Fruit fly (Drosophila melanogaster): ENCODE data around the gene Dim1.

Dim1 gene

DNA sequence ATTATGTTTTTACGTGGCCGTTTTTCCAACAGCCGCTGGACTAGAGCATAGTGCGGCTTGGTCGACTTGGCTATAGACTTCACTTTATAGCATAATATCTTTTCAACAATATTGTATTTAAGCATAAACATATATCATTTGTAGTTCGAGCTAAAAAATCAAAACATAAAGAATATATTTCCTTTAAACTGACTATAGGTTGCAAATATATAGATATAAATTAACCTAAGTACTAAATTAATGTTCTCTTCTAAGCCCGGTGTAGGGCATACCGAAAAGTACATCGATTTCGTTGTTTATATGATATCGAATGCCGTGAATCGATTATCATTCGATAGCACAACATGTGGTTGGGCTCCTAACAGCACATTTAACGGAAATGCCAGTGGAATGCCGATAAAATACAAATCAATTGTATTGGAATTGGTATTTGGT lies 45.5 kb downstream of the Dim1 start, which contains the start of gene MFS18 (continued):
- TF ChIP-seq Ptx1 (GFP tag; IDR thresholded peaks at IDR 0.05) (peak; percentile 99), CG4282 (GFP tag; optimal IDR thresholded peaks at IDR 0.05) (no peak), HmgD (GFP tag; optimal IDR thresholded peaks at IDR 0.05) (peak; percentile 6), CG11696 (GFP tag; IDR thresholded peaks at IDR 0.05) (peak; percentile 97), Hand (GFP tag; optimal IDR thresholded peaks at IDR 0.05) (peak; percentile 89), CG12155 (GFP tag; optimal IDR thresholded peaks at IDR 0.05) (peak; percentile 94), kay (GFP tag; optimal IDR thresholded peaks at IDR 0.05) (peak; percentile 91), nmo (GFP tag; optimal IDR thresholded peaks at IDR 0.05) (peak; percentile 98), CG3995 (GFP tag; optimal IDR thresholded peaks at IDR 0.05) (peak; percentile 77), trh (GFP tag; optimal IDR thresholded peaks at IDR 0.05) (peak; percentile 92), CG6175 (GFP tag; IDR thresholded peaks at IDR 0.05) (peak; percentile 97), slp2 (GFP tag; optimal IDR thresholded peaks at IDR 0.05) (peak; percentile 65), CG1602 (GFP tag; optimal IDR thresholded peaks at IDR 0.05) (peak; percentile 97), emc (GFP tag; optimal IDR thresholded peaks at IDR 0.05) (peak; percentile 58), Hmx (GFP tag; optimal IDR thresholded peaks at IDR 0.05) (peak; percentile 79), CG18599 (GFP tag; optimal IDR thresholded peaks at IDR 0.05) (peak; percentile 99), cato (GFP tag; optimal IDR thresholded peaks at IDR 0.05; ENCODE audit: borderline replicate concordance) (peak; percentile 91), sob (GFP tag; IDR thresholded peaks at IDR 0.05) (peak; percentile 98), hbn (GFP tag; IDR thresholded peaks at IDR 0.05; ENCODE audit: partially characterized antibody) (peak; percentile 46), grn (GFP tag; optimal IDR thresholded peaks at IDR 0.05) (peak; percentile 74), p53 (GFP tag; optimal IDR thresholded peaks at IDR 0.05) (peak; percentile 15), dmrt99B (tag; optimal IDR thresholded peaks at IDR 0.05) (peak; percentile 99), scrt (GFP tag; optimal IDR thresholded peaks at IDR 0.05) (peak; percentile 96), Drgx (GFP tag; IDR thresholded peaks at IDR 0.05) (peak; percentile 99), CG34422 (GFP tag; IDR thresholded peaks at IDR 0.05) (peak; percentile 99), Chrac-16 (GFP tag; optimal IDR thresholded peaks at IDR 0.05) (peak; percentile 97), Rfx (GFP tag; IDR thresholded peaks at IDR 0.05) (peak; percentile 98), dimm (GFP tag; IDR thresholded peaks at IDR 0.05) (peak; percentile 98), Myb (GFP tag; optimal IDR thresholded peaks at IDR 0.05) (peak; percentile 88), CG6689 (GFP tag; IDR thresholded peaks at IDR 0.05) (peak; percentile 99), CG14667 (GFP tag; IDR thresholded peaks at IDR 0.05) (peak; percentile 99), Bteb2 (GFP tag; optimal IDR thresholded peaks at IDR 0.05) (peak; percentile 90), oc (tag; optimal IDR thresholded peaks at IDR 0.05) (peak; percentile 95), CG12659 (GFP tag; optimal IDR thresholded peaks at IDR 0.05) (peak; percentile 97), Hmr (GFP tag; optimal IDR thresholded peaks at IDR 0.05) (peak; percentile 97), CG7928 (GFP tag; optimal IDR thresholded peaks at IDR 0.05) (peak; percentile 76), CG8478 (optimal IDR thresholded peaks at IDR 0.05) (no peak), CG13424 (tag; optimal IDR thresholded peaks at IDR 0.05) (peak; percentile 92), CG32767 (GFP tag; IDR thresholded peaks at IDR 0.05) (peak; percentile 99), Atf-2 (GFP tag; optimal IDR thresholded peaks at IDR 0.05) (peak; percentile 95), D (optimal IDR thresholded peaks at IDR 0.05) (no peak), D (GFP tag; optimal IDR thresholded peaks at IDR 0.05) (peak; percentile 99), CG17359 (tag; optimal IDR thresholded peaks at IDR 0.05) (peak; percentile 100), otp (GFP tag; IDR thresholded peaks at IDR 0.05) (peak; percentile 99), Mrtf (GFP tag; IDR thresholded peaks at IDR 0.05) (peak; percentile 96), CG12299 (tag; optimal IDR thresholded peaks at IDR 0.05) (peak; percentile 92), CG10565 (GFP tag; optimal IDR thresholded peaks at IDR 0.05) (peak; percentile 84), Blimp-1 (GFP tag; optimal IDR thresholded peaks at IDR 0.05) (peak; percentile 99), Fer3 (tag; optimal IDR thresholded peaks at IDR 0.05) (peak; percentile 99), unpg (GFP tag; optimal IDR thresholded peaks at IDR 0.05) (peak; percentile 96), Vsx1 (GFP tag; optimal IDR thresholded peaks at IDR 0.05) (no peak), CG7357 (GFP tag; IDR thresholded peaks at IDR 0.05) (peak; percentile 96)

All from whole organism, embryonic.